Worm (Caenorhabditis elegans) whole organism, L1 larva: ENCODE results near the gene C50C3.1.
A peak's percentile ranks its signal among the peaks of the same experiment; 100 is the strongest.

Experiments used
- C04F5.9 ChIP-seq: sonication (generic microtip); optimal IDR thresholded peaks from 2 replicates; lab custom pipeline; 2016; ENCODE audit warnings: missing genetic modification characterization, missing compliant biosample characterization
- C34B4.2 ChIP-seq: sonication (generic microtip); optimal IDR thresholded peaks from 2 replicates; lab custom pipeline; 2017; ENCODE audit warnings: mild to moderate bottlenecking, missing genetic modification characterization, missing compliant biosample characterization
- F16B12.6 ChIP-seq: fragments of 150-350 bp; optimal IDR thresholded peaks from 2 replicates; lab custom pipeline; 2014; ENCODE audit warnings: missing biosample characterization, missing genetic modification characterization
- Y116A8C.19 ChIP-seq: sonication (generic microtip); optimal IDR thresholded peaks from 2 replicates; lab custom pipeline; 2016; ENCODE audit warnings: missing compliant biosample characterization, missing genetic modification characterization, borderline replicate concordance
- alr-1 ChIP-seq: fragments of 200-800 bp; sonication (Bioruptor generic); optimal IDR thresholded peaks from 2 replicates; lab custom pipeline; 2018; ENCODE audit warnings: borderline replicate concordance, mild to moderate bottlenecking, missing genetic modification characterization, missing compliant biosample characterization
- aly-2 ChIP-seq: fragments of 150-350 bp; optimal IDR thresholded peaks from 2 replicates; lab custom pipeline; 2014; ENCODE audit warnings: missing biosample characterization, missing genetic modification characterization
- ama-1 ChIP-seq: fragments of 150-350 bp; optimal IDR thresholded peaks from 2 replicates; lab custom pipeline; 2014
- ceh-8 ChIP-seq: fragments of 200-800 bp; sonication (Bioruptor generic); optimal IDR thresholded peaks from 2 replicates; lab custom pipeline; 2018; ENCODE audit warnings: mild to moderate bottlenecking, missing genetic modification characterization, moderate library complexity, missing compliant biosample characterization
- ceh-82 ChIP-seq, 3 experiments: fragments of 150-350 bp in 1 of 3; sonication (generic microtip) in 2 of 3; optimal IDR thresholded peaks; 2 replicates each; lab custom pipeline; 2014 to 2017; ENCODE audit warnings: missing biosample characterization in 3 of 3, missing genetic modification characterization in 3 of 3
- ceh-88 ChIP-seq: fragments of 200-800 bp; sonication (Bioruptor generic); IDR thresholded peaks from 2 replicates; pipeline ENCODE4 v1.3.6; 2022; ENCODE audit warnings: missing genetic modification characterization, missing compliant biosample characterization
- dpl-1 ChIP-seq, 3 experiments: fragments of 150-350 bp in 2 of 3; sonication (generic microtip) in 1 of 3; optimal IDR thresholded peaks; 2 replicates each; lab custom pipeline; 2014 to 2017; ENCODE audit warnings: missing biosample characterization in 3 of 3, missing genetic modification characterization in 3 of 3, missing genetic modification reagents in 3 of 3
- efl-1 ChIP-seq, 4 experiments: fragments of 150-350 bp; optimal IDR thresholded peaks in 3 of 4; peaks in 1 of 4; 1 replicate in 1 of 4; 2 replicates in 3 of 4; lab custom pipeline; 2014; ENCODE audit warnings: missing biosample characterization in 2 of 4, missing genetic modification characterization in 2 of 4, missing genetic modification reagents in 2 of 4
- egl-27 ChIP-seq, 2 experiments: fragments of 150-350 bp in 1 of 2; sonication (generic microtip); optimal IDR thresholded peaks; 3 replicates each; lab custom pipeline; 2017 to 2018; ENCODE audit warnings: missing biosample characterization in 2 of 2, missing genetic modification characterization in 2 of 2, missing genetic modification reagents in 2 of 2
- ets-5 ChIP-seq: fragments of 200-800 bp; sonication (Bioruptor generic); IDR thresholded peaks from 2 replicates; pipeline ENCODE4 v1.3.6; 2022; ENCODE audit warnings: missing genetic modification characterization, missing compliant biosample characterization
- fkh-10 ChIP-seq: sonication (generic microtip); optimal IDR thresholded peaks from 2 replicates; lab custom pipeline; 2017; ENCODE audit warnings: missing biosample characterization, missing genetic modification reagents, missing genetic modification characterization
- fkh-4 ChIP-seq: sonication (generic microtip); optimal IDR thresholded peaks from 2 replicates; lab custom pipeline; 2016; ENCODE audit warnings: missing compliant biosample characterization, missing genetic modification characterization, borderline replicate concordance
- grh-1 ChIP-seq: fragments of 200-800 bp; sonication (Bioruptor generic); IDR thresholded peaks from 2 replicates; pipeline ENCODE4 v1.3.6; 2022; ENCODE audit warnings: missing genetic modification reagents, missing genetic modification characterization, missing compliant biosample characterization
- hlh-17 ChIP-seq: fragments of 200-800 bp; sonication (Bioruptor generic); optimal IDR thresholded peaks from 2 replicates; lab custom pipeline; 2018; ENCODE audit warnings: missing genetic modification characterization, mild to moderate bottlenecking, missing compliant biosample characterization, moderate library complexity, borderline replicate concordance
- irx-1 ChIP-seq: sonication (generic microtip); optimal IDR thresholded peaks from 2 replicates; lab custom pipeline; 2016; ENCODE audit warnings: missing genetic modification characterization, missing compliant biosample characterization
- jun-1 ChIP-seq: fragments of 150-350 bp; optimal IDR thresholded peaks from 2 replicates; lab custom pipeline; 2014; ENCODE audit warnings: missing biosample characterization, missing genetic modification reagents, missing genetic modification characterization
- lin-14 ChIP-seq: fragments of 200-800 bp; sonication (Bioruptor generic); optimal IDR thresholded peaks from 2 replicates; lab custom pipeline; 2018; ENCODE audit warnings: mild to moderate bottlenecking, missing genetic modification characterization, moderate library complexity, missing compliant biosample characterization
- lin-15B ChIP-seq: fragments of 150-350 bp; sonication (generic microtip); optimal IDR thresholded peaks from 3 replicates; lab custom pipeline; 2014; ENCODE audit warnings: missing biosample characterization, missing genetic modification characterization
- lir-3 ChIP-seq: sonication (generic microtip); optimal IDR thresholded peaks from 2 replicates; lab custom pipeline; 2016; ENCODE audit warnings: mild to moderate bottlenecking, missing genetic modification characterization, moderate library complexity, missing compliant biosample characterization; ENCODE audit not compliant: poor library complexity
- lsy-2 ChIP-seq, 2 experiments: fragments of 150-350 bp; optimal IDR thresholded peaks; 2 replicates each; lab custom pipeline; 2014; ENCODE audit warnings: missing biosample characterization in 2 of 2, missing genetic modification characterization in 2 of 2
- mab-9 ChIP-seq: fragments of 200-800 bp; sonication (Bioruptor generic); IDR thresholded peaks from 2 replicates; pipeline ENCODE4 v1.3.6; 2022; ENCODE audit warnings: missing genetic modification reagents, missing genetic modification characterization, missing compliant biosample characterization
- mef-2 ChIP-seq: fragments of 150-350 bp; optimal IDR thresholded peaks from 2 replicates; lab custom pipeline; 2014; ENCODE audit warnings: missing biosample characterization, missing genetic modification characterization
- mep-1 ChIP-seq: fragments of 150-350 bp; optimal IDR thresholded peaks from 2 replicates; lab custom pipeline; 2014; ENCODE audit warnings: missing biosample characterization, missing genetic modification characterization
- nhr-12 ChIP-seq: sonication (generic microtip); optimal IDR thresholded peaks from 2 replicates; lab custom pipeline; 2017; ENCODE audit warnings: missing biosample characterization, missing genetic modification characterization
- nhr-20 ChIP-seq: sonication (generic microtip); optimal IDR thresholded peaks from 2 replicates; lab custom pipeline; 2016; ENCODE audit warnings: mild to moderate bottlenecking, missing genetic modification characterization, missing compliant biosample characterization
- nhr-237 ChIP-seq: fragments of 150-350 bp; optimal IDR thresholded peaks from 2 replicates; lab custom pipeline; 2014; ENCODE audit warnings: missing biosample characterization, missing genetic modification characterization
- nhr-28 ChIP-seq: fragments of 150-350 bp; optimal IDR thresholded peaks from 2 replicates; lab custom pipeline; 2014; ENCODE audit warnings: missing biosample characterization, missing genetic modification characterization
- nhr-47 ChIP-seq: sonication (generic microtip); optimal IDR thresholded peaks from 2 replicates; lab custom pipeline; 2016; ENCODE audit warnings: mild to moderate bottlenecking, missing genetic modification characterization, moderate library complexity, missing compliant biosample characterization
- nhr-76 ChIP-seq: sonication (generic microtip); optimal IDR thresholded peaks from 2 replicates; lab custom pipeline; 2017; ENCODE audit warnings: missing biosample characterization, missing genetic modification characterization
- nhr-84 ChIP-seq: sonication (generic microtip); optimal IDR thresholded peaks from 2 replicates; lab custom pipeline; 2017; ENCODE audit warnings: missing biosample characterization, missing genetic modification characterization
- pag-3 ChIP-seq: sonication (generic microtip); optimal IDR thresholded peaks from 2 replicates; lab custom pipeline; 2017; ENCODE audit warnings: missing genetic modification characterization, mild to moderate bottlenecking, missing compliant biosample characterization, antibody characterized with exemption, borderline replicate concordance; ENCODE audit not compliant: insufficient read depth
- pax-3 ChIP-seq: fragments of 200-800 bp; sonication (Bioruptor generic); optimal IDR thresholded peaks from 2 replicates; lab custom pipeline; 2018; ENCODE audit warnings: mild to moderate bottlenecking, missing genetic modification characterization, moderate library complexity, missing compliant biosample characterization
- pqm-1 ChIP-seq: sonication (generic microtip); optimal IDR thresholded peaks from 3 replicates; lab custom pipeline; 2017; ENCODE audit warnings: missing biosample characterization, missing genetic modification characterization
- skn-1 ChIP-seq: fragments of 150-350 bp; optimal IDR thresholded peaks from 2 replicates; lab custom pipeline; 2014; ENCODE audit warnings: missing biosample characterization, missing genetic modification characterization
- snpc-4 ChIP-seq: fragments of 150-350 bp; optimal IDR thresholded peaks from 2 replicates; lab custom pipeline; 2014; ENCODE audit warnings: missing biosample characterization, missing genetic modification characterization
- sup-37 ChIP-seq: fragments of 200-800 bp; sonication (Bioruptor generic); optimal IDR thresholded peaks from 2 replicates; lab custom pipeline; 2018; ENCODE audit warnings: mild to moderate bottlenecking, missing genetic modification characterization, missing compliant biosample characterization
- swsn-7 ChIP-seq: sonication (generic microtip); optimal IDR thresholded peaks from 2 replicates; lab custom pipeline; 2016; ENCODE audit warnings: missing genetic modification characterization, missing compliant biosample characterization
- unc-86 ChIP-seq: sonication (generic microtip); optimal IDR thresholded peaks from 2 replicates; lab custom pipeline; 2016; ENCODE audit warnings: missing genetic modification characterization, missing compliant biosample characterization
- vab-15 ChIP-seq: sonication (generic microtip); optimal IDR thresholded peaks from 2 replicates; lab custom pipeline; 2017; ENCODE audit warnings: missing genotype, mild to moderate bottlenecking, missing genetic modification characterization, missing compliant biosample characterization
- zag-1 ChIP-seq: fragments of 150-350 bp; optimal IDR thresholded peaks from 2 replicates; lab custom pipeline; 2014; ENCODE audit warnings: missing biosample characterization, missing genetic modification characterization

Gene C50C3.1

DNA sequence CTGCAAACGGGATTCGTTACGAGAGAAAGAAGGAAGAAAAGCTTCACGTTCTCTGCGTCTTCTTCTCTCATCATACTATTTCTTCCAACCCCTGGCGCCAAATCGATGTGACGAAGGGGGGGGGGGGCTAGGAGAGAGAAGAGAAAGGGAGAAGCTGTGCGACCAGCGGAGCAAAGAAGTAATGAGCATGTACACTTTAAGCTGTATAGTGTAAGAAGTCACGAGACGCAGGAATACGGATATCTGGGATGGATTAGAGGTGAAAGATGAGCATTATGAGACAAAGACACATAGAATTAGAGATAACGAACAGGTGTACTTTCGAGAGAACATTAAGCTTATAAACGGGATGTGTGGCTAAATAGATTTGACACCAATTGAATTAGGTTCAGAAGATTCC is 10.0 kb downstream of the C50C3.1 start (continued):
- peak; percentile 30 for TF ChIP-seq F16B12.6 (tag; lab: Kevin White, UChicago)
- no peak for TF ChIP-seq egl-27 (tag; optimal IDR thresholded peaks at IDR 0.05; lab: Kevin White, UChicago)
- TF ChIP-seq mef-2 = no peak
- peak; percentile 26 for TF ChIP-seq nhr-20 (tag; lab: Kevin White, UChicago)
- TF ChIP-seq lin-15B (tag; lab: Kevin White, UChicago) = no peak
- TF ChIP-seq fkh-10 (GFP tag; lab: Kevin White, UChicago) = peak; percentile 30
- no peak for TF ChIP-seq grh-1 (GFP tag; lab: Robert Waterston, UW)
- no peak for TF ChIP-seq hlh-17 (GFP tag; lab: Kevin White, UChicago)
- TF ChIP-seq fkh-4 (tag; lab: Kevin White, UChicago) = no peak
- TF ChIP-seq dpl-1 (GFP tag; optimal IDR thresholded peaks at IDR 0.05; lab: Kevin White, UChicago) = peak in 1 of 3 experiments; percentile 32
- no peak for TF ChIP-seq pqm-1 (tag; lab: Kevin White, UChicago)
- no peak for TF ChIP-seq irx-1 (tag; lab: Kevin White, UChicago)
- no peak for TF ChIP-seq ceh-8 (GFP tag; lab: Kevin White, UChicago)
- TF ChIP-seq pag-3 (tag; lab: Kevin White, UChicago) = no peak
- TF ChIP-seq ceh-88 (GFP tag; lab: Robert Waterston, UW) = no peak
- no peak for TF ChIP-seq nhr-76 (tag; lab: Kevin White, UChicago)
- peak; percentile 42 for TF ChIP-seq skn-1 (tag; lab: Kevin White, UChicago)
- TF ChIP-seq aly-2 (tag; lab: Kevin White, UChicago) = no peak
- peak; percentile 19 for TF ChIP-seq lir-3 (tag; lab: Kevin White, UChicago)
- TF ChIP-seq zag-1 (tag; lab: Kevin White, UChicago) = no peak
- no peak for TF ChIP-seq C34B4.2 (tag; lab: Kevin White, UChicago)
- TF ChIP-seq vab-15 (tag; lab: Kevin White, UChicago) = no peak
- no peak for TF ChIP-seq alr-1 (tag; lab: Kevin White, UChicago)
- TF ChIP-seq mab-9 = no peak
- TF ChIP-seq ama-1 (lab: Kevin White, UChicago) = no peak
- TF ChIP-seq nhr-12 (tag; lab: Kevin White, UChicago) = no peak
- peak; percentile 52 to 57 for TF ChIP-seq lsy-2 (tag; optimal IDR thresholded peaks at IDR 0.05; lab: Kevin White, UChicago)
- TF ChIP-seq ceh-82 (tag; optimal IDR thresholded peaks at IDR 0.05; lab: Kevin White, UChicago) = peak in 2 of 3 experiments; percentile 17 to 55
- TF ChIP-seq nhr-47 = no peak
- TF ChIP-seq efl-1 (optimal IDR thresholded peaks at IDR 0.05; lab: Kevin White, UChicago) = peak; percentile 46 to 48
- TF ChIP-seq efl-1 (GFP tag; optimal IDR thresholded peaks at IDR 0.05 in 1 of 2; lab: Kevin White, UChicago) = peak; percentile 38 to 86
- no peak for TF ChIP-seq nhr-84 (tag; lab: Kevin White, UChicago)
- TF ChIP-seq mep-1 (tag; lab: Kevin White, UChicago) = peak; percentile 26

ce11 chrIII:8202754-8203153 is 11.0 kb downstream of the C50C3.1 start, which contains the start of gene snb-5:
Gene snb-5 (plus strand): TSS chrIII:8203054.
- no peak for TF ChIP-seq nhr-28 (tag; lab: Kevin White, UChicago)
- TF ChIP-seq nhr-237 (tag; lab: Kevin White, UChicago) = no peak
- TF ChIP-seq ceh-88 (GFP tag; lab: Robert Waterston, UW) = no peak
- TF ChIP-seq alr-1 (tag; lab: Kevin White, UChicago) = no peak
- no peak for TF ChIP-seq egl-27 (tag; optimal IDR thresholded peaks at IDR 0.05; lab: Kevin White, UChicago)
- no peak for TF ChIP-seq Y116A8C.19 (tag; lab: Kevin White, UChicago)

DNA sequence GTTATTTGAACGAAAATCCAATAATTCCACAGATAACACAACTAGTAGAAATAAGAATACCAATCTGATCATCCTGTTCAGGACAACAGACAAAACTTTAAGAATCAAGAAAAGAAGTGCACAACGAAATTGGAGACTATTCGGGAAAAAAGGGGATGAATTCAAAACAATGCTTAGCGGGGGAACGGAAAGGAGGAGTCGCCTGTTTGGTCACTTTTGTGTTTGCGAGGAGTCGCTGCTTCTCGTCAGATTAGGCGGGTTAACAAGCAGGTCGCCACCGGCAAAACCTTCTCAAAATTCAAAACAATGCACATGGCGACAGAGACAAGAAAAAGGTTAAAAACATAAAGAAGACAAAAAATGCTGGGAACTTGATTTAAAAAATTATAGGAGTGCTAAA is 18.0 kb downstream of the C50C3.1 start, which contains the start of gene C30A5.10:
Gene C30A5.10 (minus strand): TSS at position 101 of the 400 bp plus-strand sequence.
- TF ChIP-seq snpc-4 (tag; lab: Kevin White, UChicago) = no peak
- no peak for TF ChIP-seq unc-86
- TF ChIP-seq swsn-7 (tag; lab: Kevin White, UChicago) = no peak
- no peak for TF ChIP-seq Y116A8C.19 (tag; lab: Kevin White, UChicago)
- no peak for TF ChIP-seq C04F5.9 (tag; lab: Kevin White, UChicago)
- no peak for TF ChIP-seq ets-5
- no peak for TF ChIP-seq jun-1 (tag; lab: Kevin White, UChicago)
- no peak for TF ChIP-seq pax-3 (tag; lab: Kevin White, UChicago)
- no peak for TF ChIP-seq sup-37
- no peak for TF ChIP-seq lin-14 (GFP tag; lab: Kevin White, UChicago)
